Fruit fly (Drosophila melanogaster) Kc167 (cell line): ENCODE measurements around the gene CG34327.

Experiments used
- Myc ChIP-seq: fragments of >200 bp; optimal IDR thresholded peaks from 2 replicates; lab custom pipeline; 2017; ENCODE audit warnings: missing external identifiers
- Sin3A ChIP-seq: fragments of >200 bp; optimal IDR thresholded peaks from 2 replicates; lab custom pipeline; 2018; ENCODE audit warnings: missing external identifiers
- h ChIP-seq: fragments of >200 bp; optimal IDR thresholded peaks from 3 replicates; lab custom pipeline; 2018; ENCODE audit warnings: missing external identifiers
- insv ChIP-seq: fragments of >200 bp; optimal IDR thresholded peaks from 3 replicates; lab custom pipeline; 2018; ENCODE audit warnings: missing external identifiers
- psq ChIP-seq: fragments of >200 bp; optimal IDR thresholded peaks from 2 replicates; lab custom pipeline; 2017; ENCODE audit warnings: missing external identifiers
- ttk ChIP-seq: sonication (Bioruptor generic); optimal IDR thresholded peaks from 2 replicates; lab custom pipeline; 2017; ENCODE audit warnings: missing external identifiers

The CG34327 gene

dm6 chrX:17205028-17205427 lies 18.6 kb downstream of the CG34327 start:
- TF ChIP-seq Sin3A (no peak), h (lab: Kevin White, UChicago) (no peak)

- no peak for TF ChIP-seq psq
- no peak for TF ChIP-seq Sin3A
- TF ChIP-seq h (lab: Kevin White, UChicago), result no peak
- no peak for TF ChIP-seq insv (lab: Kevin White, UChicago)
- no peak for TF ChIP-seq Myc
- TF ChIP-seq ttk, result no peak
These were observed 21.0 kb downstream of the CG34327 start, which contains the start of the genes TTLL1A and CG5070 for dm6 chrX:17202498-17203162. Gene TTLL1A (minus strand): TSS chrX:17202598. Gene CG5070 (plus strand): TSS chrX:17203112.

- TF ChIP-seq h (lab: Kevin White, UChicago), result no peak
- TF ChIP-seq Myc, result no peak
- TF ChIP-seq psq, result no peak
- TF ChIP-seq Sin3A, result no peak
- no peak for TF ChIP-seq insv (lab: Kevin White, UChicago)
- no peak for TF ChIP-seq ttk
These were observed 35.4 kb downstream of the CG34327 start for dm6 chrX:17188167-17188566.

- TF ChIP-seq insv (lab: Kevin White, UChicago), result no peak
- no peak for TF ChIP-seq psq
- TF ChIP-seq Myc, result no peak
- TF ChIP-seq ttk, result no peak
- no peak for TF ChIP-seq Sin3A
- TF ChIP-seq h (lab: Kevin White, UChicago), result no peak
These were observed 36.1 kb downstream of the CG34327 start for dm6 chrX:17187495-17187894.

- TF ChIP-seq ttk (no peak), h (lab: Kevin White, UChicago) (no peak), insv (lab: Kevin White, UChicago) (no peak), psq (no peak), Myc (no peak), Sin3A (no peak)
These were observed 37.2 kb downstream of the CG34327 start for dm6 chrX:17186432-17186831.

- TF ChIP-seq ttk (no peak), insv (lab: Kevin White, UChicago) (no peak), psq (no peak), Sin3A (no peak), h (lab: Kevin White, UChicago) (no peak), Myc (no peak)
These were observed 40.1 kb downstream of the CG34327 start for dm6 chrX:17183486-17183885.

dm6 chrX:17181264-17182198 lies 42.1 kb downstream of the CG34327 start:
- TF ChIP-seq Sin3A (no peak), Myc (no peak), h (lab: Kevin White, UChicago) (no peak), ttk (no peak), insv (lab: Kevin White, UChicago) (no peak), psq (no peak)

dm6 chrX:17180523-17180922 lies 43.1 kb downstream of the CG34327 start:
- TF ChIP-seq psq, result no peak
- TF ChIP-seq ttk, result no peak
- TF ChIP-seq Myc, result no peak
- no peak for TF ChIP-seq Sin3A
- TF ChIP-seq insv (lab: Kevin White, UChicago), result no peak

dm6 chrX:17178484-17178921 lies 45.1 kb downstream of the CG34327 start:
- TF ChIP-seq Sin3A (no peak), h (lab: Kevin White, UChicago) (no peak), ttk (no peak), insv (lab: Kevin White, UChicago) (no peak), Myc (no peak), psq (no peak)

- TF ChIP-seq Sin3A (no peak), ttk (no peak), insv (lab: Kevin White, UChicago) (no peak)
These were observed 46.0 kb downstream of the CG34327 start for dm6 chrX:17177606-17178005.

dm6 chrX:17176542-17176941 lies 47.1 kb downstream of the CG34327 start:
- TF ChIP-seq psq, result no peak

- TF ChIP-seq Myc (no peak), psq (no peak), Sin3A (no peak), insv (lab: Kevin White, UChicago) (no peak), ttk (no peak), h (lab: Kevin White, UChicago) (no peak)
These were observed 47.9 kb downstream of the CG34327 start for dm6 chrX:17175558-17176189.

dm6 chrX:17174115-17174514 lies 49.5 kb downstream of the CG34327 start:
- TF ChIP-seq psq, result no peak
- TF ChIP-seq Sin3A, result no peak
- no peak for TF ChIP-seq Myc
- no peak for TF ChIP-seq ttk
- TF ChIP-seq h (lab: Kevin White, UChicago), result no peak
- no peak for TF ChIP-seq insv (lab: Kevin White, UChicago)
